Fruit fly (Drosophila melanogaster): Measurements from ENCODE around the gene Nmdmc.

The Nmdmc gene

dm6 chr3R:9039448-9039847, 10.9 kb downstream of the Nmdmc start, which contains the start of gene neur (continued):
- TF ChIP-seq lola (GFP tag; optimal IDR thresholded peaks at IDR 0.05) (peak in 1 of 3 experiments; percentile 23), CG10543 (GFP tag; optimal IDR thresholded peaks at IDR 0.05) (no peak), CG13775 (GFP tag; optimal IDR thresholded peaks at IDR 0.05) (peak; percentile 28), HmgD (GFP tag; optimal IDR thresholded peaks at IDR 0.05) (peak; percentile 19), nerfin-2 (GFP tag; IDR thresholded peaks at IDR 0.05; ENCODE audit: partially characterized antibody) (0 out of 2 replicates have a peak, but pooled peaks have one; percentile 13), fd102C (GFP tag; optimal IDR thresholded peaks at IDR 0.05) (no peak), CG10267 (tag; optimal IDR thresholded peaks at IDR 0.05) (peak; percentile 55), grau (tag; optimal IDR thresholded peaks at IDR 0.05) (peak; percentile 34), Sin3A (optimal IDR thresholded peaks at IDR 0.05) (peak; percentile 88), cato (GFP tag; optimal IDR thresholded peaks at IDR 0.05; ENCODE audit: borderline replicate concordance) (no peak), CG17186 (GFP tag; optimal IDR thresholded peaks at IDR 0.05) (peak; percentile 38), pnt (GFP tag; optimal IDR thresholded peaks at IDR 0.05) (no peak), CG3065 (GFP tag; optimal IDR thresholded peaks at IDR 0.05) (no peak), Bteb2 (GFP tag; optimal IDR thresholded peaks at IDR 0.05) (no peak), CG14667 (GFP tag; IDR thresholded peaks at IDR 0.05) (no peak), stwl (tag; optimal IDR thresholded peaks at IDR 0.05) (peak; percentile 94), HLH4C (GFP tag; IDR thresholded peaks at IDR 0.05; ENCODE audit: partially characterized antibody) (peak; percentile 65; the same call in 2 of the 3 replicates), emc (GFP tag; optimal IDR thresholded peaks at IDR 0.05) (no peak), HHEX (GFP tag; optimal IDR thresholded peaks at IDR 0.05) (no peak), dysf (GFP tag; IDR thresholded peaks at IDR 0.05) (no peak; the same call in 2 of the 3 replicates), Med (GFP tag) (peak; percentile 86), YL-1 (GFP tag; optimal IDR thresholded peaks at IDR 0.05) (peak; percentile 58), CG42726 (GFP tag; IDR thresholded peaks at IDR 0.05; ENCODE audit: partially characterized antibody) (0 out of 2 replicates have a peak, but pooled peaks have one; percentile 35), chm (GFP tag; IDR thresholded peaks at IDR 0.05) (no peak), pum (GFP tag; optimal IDR thresholded peaks at IDR 0.05) (no peak), unc-4 (GFP tag; IDR thresholded peaks at IDR 0.05; ENCODE audit: partially characterized antibody) (peak; percentile 72), CG13287 (GFP tag; IDR thresholded peaks at IDR 0.05; ENCODE audit: partially characterized antibody) (peak; percentile 78), zfh1 (GFP tag; IDR thresholded peaks at IDR 0.05) (0 out of 3 replicates have a peak, but pooled peaks have one; percentile 35), Meics (GFP tag; optimal IDR thresholded peaks at IDR 0.05) (peak; percentile 18), CG2129 (GFP tag; IDR thresholded peaks at IDR 0.05; ENCODE audit: partially characterized antibody) (peak; percentile 36), hb (GFP tag; IDR thresholded peaks at IDR 0.05; ENCODE audit: partially characterized antibody) (peak; percentile 60; the same call in 1 of the 3 replicates), sens (GFP tag) (peak; percentile 76), CG18599 (GFP tag; optimal IDR thresholded peaks at IDR 0.05) (peak; percentile 4), Dbx (GFP tag; IDR thresholded peaks at IDR 0.05) (0 out of 3 replicates have a peak, but pooled peaks have one; percentile 17), NfI (GFP tag; optimal IDR thresholded peaks at IDR 0.05) (peak; percentile 40), CG18619 (GFP tag; optimal IDR thresholded peaks at IDR 0.05) (peak; percentile 25), bowl (GFP tag; IDR thresholded peaks at IDR 0.05) (no peak), Gug (GFP tag; IDR thresholded peaks at IDR 0.05) (no peak), Mes4 (GFP tag; optimal IDR thresholded peaks at IDR 0.05) (peak; percentile 26), CG2712 (tag; optimal IDR thresholded peaks at IDR 0.05) (peak; percentile 42), CG10147 (GFP tag; optimal IDR thresholded peaks at IDR 0.05) (peak; percentile 57), Pdp1 (GFP tag; optimal IDR thresholded peaks at IDR 0.05) (peak in 1 of 2 experiments; percentile 47), phol (tag; optimal IDR thresholded peaks at IDR 0.05) (peak; percentile 67), CG12942 (GFP tag; optimal IDR thresholded peaks at IDR 0.05) (no peak), CG43689 (GFP tag; IDR thresholded peaks at IDR 0.05) (no peak), CG3847 (GFP tag; IDR thresholded peaks at IDR 0.05) (peak; percentile 29), CG31441 (GFP tag; IDR thresholded peaks at IDR 0.05) (peak; percentile 90), CG30403 (GFP tag; optimal IDR thresholded peaks at IDR 0.05) (peak; percentile 26), nmo (GFP tag; optimal IDR thresholded peaks at IDR 0.05) (peak; percentile 72)

All from whole organism, embryonic.